1 fruit fly cellular context compared by ENCODE assay signal in genomic region chr3R:7978379-7979009, dm6.
TF ChIP-seq lines count a peak whose summit lies in the region.

TSS of gene CD98hc (minus strand) at chr3R:7978428.
TSS of gene Os-C (plus strand) at chr3R:7978959.

TF ChIP-seq in whole organism, embryonic, 481 proteins besides CTCF, POLR2A, EP300 and RAD21 (continued from another document):
- TF ChIP-seq al (GFP tag; IDR thresholded peaks at IDR 0.05; lab: Robert Waterston, UW) (no peak), NfI (GFP tag; optimal IDR thresholded peaks at IDR 0.05; lab: Kevin White, UChicago) (no peak), ems (GFP tag; optimal IDR thresholded peaks at IDR 0.05; lab: Kevin White, UChicago) (no peak), CG43689 (GFP tag; IDR thresholded peaks at IDR 0.05; lab: Robert Waterston, UW) (no peak), CG10274 (GFP tag; optimal IDR thresholded peaks at IDR 0.05; lab: Kevin White, UChicago) (no peak), CG13894 (tag; optimal IDR thresholded peaks at IDR 0.05; lab: Kevin White, UChicago) (no peak), Sry-δ (GFP tag; optimal IDR thresholded peaks at IDR 0.05; lab: Kevin White, UChicago) (no peak), nau (GFP tag; optimal IDR thresholded peaks at IDR 0.05; lab: Kevin White, UChicago) (no peak), nerfin-2 (GFP tag; IDR thresholded peaks at IDR 0.05; lab: Robert Waterston, UW; ENCODE audit: partially characterized antibody) (no peak), Hmr (GFP tag; optimal IDR thresholded peaks at IDR 0.05; lab: Kevin White, UChicago) (no peak), sd (tag; optimal IDR thresholded peaks at IDR 0.05; lab: Kevin White, UChicago) (peak; percentile 9), CG18599 (GFP tag; optimal IDR thresholded peaks at IDR 0.05; lab: Kevin White, UChicago) (no peak), CG11456 (GFP tag; IDR thresholded peaks at IDR 0.05; lab: Robert Waterston, UW) (0 out of 3 replicates have a peak, but pooled peaks have one; percentile 18), CG6654 (GFP tag; optimal IDR thresholded peaks at IDR 0.05; lab: Kevin White, UChicago) (no peak), danr (GFP tag; IDR thresholded peaks at IDR 0.05; lab: Robert Waterston, UW) (no peak), Bdp1 (GFP tag; optimal IDR thresholded peaks at IDR 0.05; lab: Kevin White, UChicago) (no peak), eve (GFP tag; optimal IDR thresholded peaks at IDR 0.05; lab: Kevin White, UChicago) (no peak), exex (tag; optimal IDR thresholded peaks at IDR 0.05; lab: Kevin White, UChicago) (no peak), CG6272 (GFP tag; IDR thresholded peaks at IDR 0.05; lab: Robert Waterston, UW) (no peak)
